Fruit fly (Drosophila melanogaster) whole organism, pupa: ENCODE measurements around the gene meigo.

Source experiments
- CG4496 ChIP-seq: fragments of 200-800 bp; sonication (Bioruptor generic); IDR thresholded peaks from 3 replicates; pipeline ENCODE4 v1.3.6; 2022; ENCODE audit warnings: missing biosample characterization, missing genetic modification characterization
- CG8159 ChIP-seq: fragments of 200-800 bp; sonication (Bioruptor generic); optimal IDR thresholded peaks from 3 replicates; lab custom pipeline; 2018; ENCODE audit warnings: missing biosample characterization, mild to moderate bottlenecking, missing genetic modification characterization, moderate library complexity
- CG9948 ChIP-seq: fragments of 200-800 bp; sonication (Bioruptor generic); optimal IDR thresholded peaks from 2 replicates; lab custom pipeline; 2018; ENCODE audit warnings: missing biosample characterization, mild to moderate bottlenecking, missing genetic modification characterization, moderate library complexity
- D1 ChIP-seq: fragments of 200-800 bp; sonication (Bioruptor generic); optimal IDR thresholded peaks from 2 replicates; lab custom pipeline; 2018; ENCODE audit warnings: missing biosample characterization, mild to moderate bottlenecking, missing genetic modification characterization, moderate library complexity
- Pif1B ChIP-seq: fragments of 200-800 bp; sonication (Bioruptor generic); optimal IDR thresholded peaks from 3 replicates; lab custom pipeline; 2016; ENCODE audit warnings: missing biosample characterization, missing genetic modification characterization

dm6 chr3R:21133517-21133916 lies 4.6 kb upstream of the meigo start, which contains the start of gene Trm7-34:
- no peak for TF ChIP-seq Pif1B
- no peak for TF ChIP-seq CG8159
- no peak for TF ChIP-seq CG9948 (tag; lab: Kevin White, UChicago)
- no peak for TF ChIP-seq CG4496
- no peak for TF ChIP-seq D1 (tag; lab: Kevin White, UChicago)
